Fruit fly (Drosophila melanogaster): ENCODE results near the gene Sid.

Gene Sid

DNA sequence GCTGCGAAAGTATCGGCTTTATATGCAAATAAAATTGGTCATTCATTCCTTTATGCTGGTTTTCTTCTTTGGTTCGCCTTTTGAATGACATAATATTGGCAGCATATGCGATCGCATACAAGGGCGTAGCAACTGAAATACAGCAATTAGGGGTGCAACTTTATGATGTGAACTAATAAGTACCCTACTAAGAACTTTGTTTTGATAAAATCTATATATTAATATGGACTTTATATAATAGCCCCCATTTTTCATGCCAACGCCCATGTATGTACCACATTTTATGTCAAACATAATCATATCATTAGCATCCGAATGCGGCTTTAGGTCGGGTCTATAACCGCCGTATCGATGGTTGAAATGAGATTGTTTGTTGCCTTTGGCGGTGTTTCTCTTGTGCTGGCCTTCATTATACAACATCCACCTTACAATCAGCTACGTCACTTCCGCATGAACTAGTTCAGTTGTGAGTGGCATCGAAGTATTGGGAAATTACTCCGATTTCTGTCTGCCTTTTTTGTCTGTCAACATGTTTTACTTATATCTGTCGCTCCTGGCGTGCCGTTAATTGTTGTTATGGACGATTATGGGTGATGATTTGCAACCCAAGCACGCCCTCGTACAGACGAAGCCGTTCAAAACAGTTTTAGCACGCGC, 6.5 kb downstream of the Sid start (continued):
- TF ChIP-seq TFAM (GFP tag; optimal IDR thresholded peaks at IDR 0.05) (no peak), CG3838 (GFP tag; optimal IDR thresholded peaks at IDR 0.05) (no peak), wek (GFP tag; optimal IDR thresholded peaks at IDR 0.05) (no peak), row (GFP tag; IDR thresholded peaks at IDR 0.05) (peak; percentile 62), CG9437 (GFP tag; optimal IDR thresholded peaks at IDR 0.05) (no peak), chif (GFP tag; optimal IDR thresholded peaks at IDR 0.05) (no peak), Fer1 (GFP tag; optimal IDR thresholded peaks at IDR 0.05) (peak; percentile 63), CG16863 (GFP tag; optimal IDR thresholded peaks at IDR 0.05) (no peak), Optix (GFP tag; IDR thresholded peaks at IDR 0.05) (no peak; the same call in 2 of the 3 replicates), C15 (GFP tag; IDR thresholded peaks at IDR 0.05) (no peak), tap (tag; optimal IDR thresholded peaks at IDR 0.05) (peak; percentile 68), pros (GFP tag; optimal IDR thresholded peaks at IDR 0.05) (no peak), D19B (GFP tag; optimal IDR thresholded peaks at IDR 0.05) (peak; percentile 14), disco-r (GFP tag; optimal IDR thresholded peaks at IDR 0.05) (no peak), CG14014 (GFP tag; IDR thresholded peaks at IDR 0.05) (peak; percentile 74), org-1 (GFP tag; optimal IDR thresholded peaks at IDR 0.05) (no peak), CG4820 (GFP tag; optimal IDR thresholded peaks at IDR 0.05) (no peak), Chrac-16 (GFP tag; optimal IDR thresholded peaks at IDR 0.05) (peak; percentile 27), CoRest (tag; optimal IDR thresholded peaks at IDR 0.05) (peak; percentile 62), sqz (GFP tag; optimal IDR thresholded peaks at IDR 0.05) (no peak), CG18619 (GFP tag; optimal IDR thresholded peaks at IDR 0.05) (peak; percentile 18), NC2α (GFP tag; optimal IDR thresholded peaks at IDR 0.05) (no peak), schlank (tag; optimal IDR thresholded peaks at IDR 0.05) (no peak), Rx (GFP tag; IDR thresholded peaks at IDR 0.05) (peak; percentile 48; the same call in 1 of the 2 replicates), Neu2 (GFP tag; optimal IDR thresholded peaks at IDR 0.05; ENCODE audit: borderline replicate concordance) (no peak), jumu (GFP tag; optimal IDR thresholded peaks at IDR 0.05) (no peak), hkb (optimal IDR thresholded peaks at IDR 0.05) (no peak), hkb (GFP tag; IDR thresholded peaks at IDR 0.05) (peak; percentile 83), CG4424 (GFP tag; optimal IDR thresholded peaks at IDR 0.05) (peak; percentile 52), CG4854 (GFP tag; optimal IDR thresholded peaks at IDR 0.05) (peak; percentile 6), Hmx (GFP tag; optimal IDR thresholded peaks at IDR 0.05) (no peak), ash1 (GFP tag; optimal IDR thresholded peaks at IDR 0.05) (no peak), ase (GFP tag; IDR thresholded peaks at IDR 0.05) (peak; percentile 63; the same call in 2 of the 3 replicates), Dip2 (GFP tag; IDR thresholded peaks at IDR 0.05) (no peak), al (GFP tag; IDR thresholded peaks at IDR 0.05) (peak; percentile 62; the same call in 1 of the 2 replicates), stwl (tag; optimal IDR thresholded peaks at IDR 0.05) (no peak), zen2 (GFP tag; IDR thresholded peaks at IDR 0.05; ENCODE audit: partially characterized antibody) (no peak), Tbp (GFP tag; optimal IDR thresholded peaks at IDR 0.05) (no peak), Ets97D (GFP tag; optimal IDR thresholded peaks at IDR 0.05) (no peak), dati (GFP tag; IDR thresholded peaks at IDR 0.05) (no peak), eve (GFP tag; optimal IDR thresholded peaks at IDR 0.05) (peak in 1 of 2 experiments; percentile 37), Bteb2 (GFP tag; optimal IDR thresholded peaks at IDR 0.05) (no peak), Lhr (GFP tag; optimal IDR thresholded peaks at IDR 0.05) (no peak), CG3847 (GFP tag; IDR thresholded peaks at IDR 0.05) (peak; percentile 66), CG10979 (tag; optimal IDR thresholded peaks at IDR 0.05) (no peak), toy (GFP tag; IDR thresholded peaks at IDR 0.05) (no peak), tll (GFP tag; optimal IDR thresholded peaks at IDR 0.05) (no peak), CG31441 (GFP tag; IDR thresholded peaks at IDR 0.05) (no peak; the same call in 1 of the 2 replicates), Awh (GFP tag; IDR thresholded peaks at IDR 0.05) (peak; percentile 57), pnt (GFP tag; optimal IDR thresholded peaks at IDR 0.05) (no peak), Rfx (GFP tag; IDR thresholded peaks at IDR 0.05) (peak; percentile 90)
